Fruit fly (Drosophila melanogaster): Measurements from ENCODE around the gene CG33270.

The CG33270 gene

dm6 chr3L:11533704-11534319 is 44.6 kb downstream of the CG33270 start (continued):
- TF ChIP-seq stc (GFP tag; IDR thresholded peaks at IDR 0.05): no peak
- no peak for TF ChIP-seq CG12155 (GFP tag; optimal IDR thresholded peaks at IDR 0.05)
- TF ChIP-seq Usf (GFP tag; optimal IDR thresholded peaks at IDR 0.05): no peak
- no peak for TF ChIP-seq ac (GFP tag; optimal IDR thresholded peaks at IDR 0.05)
- peak; percentile 30 for TF ChIP-seq tio (GFP tag; optimal IDR thresholded peaks at IDR 0.05)
- no peak for TF ChIP-seq Lim3 (GFP tag; IDR thresholded peaks at IDR 0.05)
- peak; percentile 72 for TF ChIP-seq CG10543 (GFP tag; optimal IDR thresholded peaks at IDR 0.05)
- no peak for TF ChIP-seq GATAe (GFP tag; conservative IDR thresholded peaks at IDR 0.05)
- TF ChIP-seq lbe (GFP tag; optimal IDR thresholded peaks at IDR 0.05): no peak
- TF ChIP-seq CG13296 (GFP tag; optimal IDR thresholded peaks at IDR 0.05): peak; percentile 59
- peak; percentile 52 for TF ChIP-seq CG30403 (GFP tag; optimal IDR thresholded peaks at IDR 0.05)
- peak; percentile 15 for TF ChIP-seq fu2 (GFP tag; optimal IDR thresholded peaks at IDR 0.05)
- TF ChIP-seq ato (GFP tag; IDR thresholded peaks at IDR 0.05; ENCODE audit: partially characterized antibody): no peak
- no peak for TF ChIP-seq CG2129 (GFP tag; IDR thresholded peaks at IDR 0.05; ENCODE audit: partially characterized antibody)
- TF ChIP-seq ham (GFP tag; IDR thresholded peaks at IDR 0.05): no peak
- TF ChIP-seq CG9609 (GFP tag; optimal IDR thresholded peaks at IDR 0.05): no peak
- no peak for TF ChIP-seq CG15601 (tag; optimal IDR thresholded peaks at IDR 0.05)
- no peak for TF ChIP-seq CG6854 (GFP tag; optimal IDR thresholded peaks at IDR 0.05)
- TF ChIP-seq CG10267 (tag; optimal IDR thresholded peaks at IDR 0.05): peak; percentile 20
- no peak for TF ChIP-seq CG4730 (GFP tag; IDR thresholded peaks at IDR 0.05)
- no peak for TF ChIP-seq CG12744 (GFP tag; optimal IDR thresholded peaks at IDR 0.05)
- TF ChIP-seq Tbp (GFP tag; optimal IDR thresholded peaks at IDR 0.05): no peak
- TF ChIP-seq CG17385 (GFP tag; optimal IDR thresholded peaks at IDR 0.05): peak; percentile 48
- TF ChIP-seq CG18476 (GFP tag; optimal IDR thresholded peaks at IDR 0.05): peak; percentile 32
- 0 out of 2 replicates have a peak, but pooled peaks have one; percentile 23 for TF ChIP-seq CG6689 (GFP tag; IDR thresholded peaks at IDR 0.05)
- no peak for TF ChIP-seq CHES-1-like (GFP tag; optimal IDR thresholded peaks at IDR 0.05)
- peak; percentile 33 for TF ChIP-seq CG4424 (GFP tag; optimal IDR thresholded peaks at IDR 0.05)
- TF ChIP-seq CG1647 (GFP tag; optimal IDR thresholded peaks at IDR 0.05): no peak
- TF ChIP-seq CG11456 (GFP tag; IDR thresholded peaks at IDR 0.05): no peak
- no peak for TF ChIP-seq HmgZ (tag; optimal IDR thresholded peaks at IDR 0.05)
- TF ChIP-seq lab (GFP tag; optimal IDR thresholded peaks at IDR 0.05): peak; percentile 56
- no peak for TF ChIP-seq Abd-B (GFP tag; optimal IDR thresholded peaks at IDR 0.05)
- no peak for TF ChIP-seq gsb (GFP tag; IDR thresholded peaks at IDR 0.05)
- TF ChIP-seq CG4707 (GFP tag; optimal IDR thresholded peaks at IDR 0.05): no peak
- TF ChIP-seq Sox102F (GFP tag; optimal IDR thresholded peaks at IDR 0.05): peak; percentile 48
- TF ChIP-seq CG9437 (GFP tag; optimal IDR thresholded peaks at IDR 0.05): peak; percentile 30
- TF ChIP-seq CG17359 (tag; optimal IDR thresholded peaks at IDR 0.05): peak; percentile 43
- TF ChIP-seq CG17612 (GFP tag; IDR thresholded peaks at IDR 0.05): no peak
- no peak for TF ChIP-seq ATbp (GFP tag; optimal IDR thresholded peaks at IDR 0.05)
- TF ChIP-seq CG16863 (GFP tag; optimal IDR thresholded peaks at IDR 0.05): peak; percentile 20
- no peak for TF ChIP-seq Doc2 (GFP tag; IDR thresholded peaks at IDR 0.05)
- peak; percentile 17 for TF ChIP-seq CG12391 (tag; optimal IDR thresholded peaks at IDR 0.05)
- peak; percentile 26 for TF ChIP-seq CG7928 (GFP tag; optimal IDR thresholded peaks at IDR 0.05)
- TF ChIP-seq ERR (GFP tag; optimal IDR thresholded peaks at IDR 0.05): no peak
- TF ChIP-seq ara (GFP tag; IDR thresholded peaks at IDR 0.05): no peak
- no peak for TF ChIP-seq CG7357 (GFP tag; IDR thresholded peaks at IDR 0.05)
- no peak for TF ChIP-seq CG33557 (GFP tag; optimal IDR thresholded peaks at IDR 0.05)
- peak; percentile 0 for TF ChIP-seq CG3995 (GFP tag; optimal IDR thresholded peaks at IDR 0.05)
- peak; percentile 8 for TF ChIP-seq az2 (GFP tag; optimal IDR thresholded peaks at IDR 0.05)
- no peak for TF ChIP-seq kni (GFP tag; optimal IDR thresholded peaks at IDR 0.05)
- no peak for TF ChIP-seq CG6272 (GFP tag; IDR thresholded peaks at IDR 0.05)

Data from whole organism, embryonic.